Fruit fly (Drosophila melanogaster) S2 (cell line): Measurements from ENCODE around the gene dls.

Experiments used
- CG8478 ChIP-seq: fragments of >200 bp; optimal IDR thresholded peaks from 2 replicates; lab custom pipeline; 2018
- CTCF ChIP-seq, 2 experiments: fragments of >200 bp; optimal IDR thresholded peaks; 2 replicates each; lab custom pipeline; 2018

Gene dls

DNA sequence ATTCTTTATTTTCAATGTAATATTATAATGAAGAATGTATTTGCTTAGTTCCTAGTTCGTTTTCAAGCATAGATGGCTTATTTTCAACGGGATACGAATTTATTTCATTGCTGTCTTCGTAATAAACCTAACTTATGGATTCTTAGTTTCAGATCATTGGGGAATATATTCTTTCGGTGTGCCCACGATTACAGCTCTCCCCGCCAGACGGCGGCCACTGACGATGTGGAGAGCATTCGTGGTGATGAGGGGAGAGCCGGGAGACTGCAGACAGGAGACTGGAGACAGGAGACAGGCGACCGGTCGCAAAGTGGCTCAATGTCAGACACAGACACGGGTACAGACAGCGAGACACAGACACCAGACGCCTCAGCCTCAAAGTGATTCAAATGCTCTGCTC is 23.8 kb upstream of the dls start:
- TF ChIP-seq CTCF (optimal IDR thresholded peaks at IDR 0.05; lab: Kevin White, UChicago) (no peak), CG8478 (lab: Kevin White, UChicago) (no peak)

dm6 chr3L:16177751-16178150 is 23.4 kb upstream of the dls start:
- no peak for TF ChIP-seq CG8478 (lab: Kevin White, UChicago)

- no peak for TF ChIP-seq CTCF (optimal IDR thresholded peaks at IDR 0.05; lab: Kevin White, UChicago)
- no peak for TF ChIP-seq CG8478 (lab: Kevin White, UChicago)
Measured at dm6 chr3L:16178433-16178832, 22.7 kb upstream of the dls start.

dm6 chr3L:16181330-16181830 is 19.7 kb upstream of the dls start:
- TF ChIP-seq CTCF (optimal IDR thresholded peaks at IDR 0.05; lab: Kevin White, UChicago), result no peak

dm6 chr3L:16182633-16183462 is 18.3 kb upstream of the dls start:
- no peak for TF ChIP-seq CG8478 (lab: Kevin White, UChicago)
- TF ChIP-seq CTCF (optimal IDR thresholded peaks at IDR 0.05; lab: Kevin White, UChicago), result no peak

DNA sequence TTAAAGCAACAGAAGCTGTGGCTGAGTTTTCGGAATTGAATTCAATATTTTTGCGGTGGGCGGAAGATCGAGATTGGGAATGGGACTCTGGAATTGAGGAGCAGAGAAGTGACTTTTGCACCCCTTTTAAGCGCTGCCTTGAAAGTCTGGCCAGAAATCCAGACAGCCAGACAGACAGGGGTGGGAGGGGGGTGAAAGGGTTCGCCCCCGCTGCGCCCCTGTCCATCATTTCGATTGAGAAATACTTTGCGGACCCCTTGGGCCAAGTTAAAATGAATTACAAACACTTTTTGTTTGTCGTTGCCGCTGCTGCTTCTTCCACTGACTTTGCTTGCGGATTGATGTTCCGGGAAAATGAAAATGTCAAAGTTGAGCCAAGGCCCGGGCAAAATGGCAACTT is 17.6 kb upstream of the dls start:
- TF ChIP-seq CTCF (optimal IDR thresholded peaks at IDR 0.05; lab: Kevin White, UChicago) (no peak), CG8478 (lab: Kevin White, UChicago) (no peak)

- TF ChIP-seq CG8478 (lab: Kevin White, UChicago), result no peak
- no peak for TF ChIP-seq CTCF (optimal IDR thresholded peaks at IDR 0.05; lab: Kevin White, UChicago)
Measured at dm6 chr3L:16189058-16189924, 11.8 kb upstream of the dls start.

dm6 chr3L:16189925-16190231 is 11.2 kb upstream of the dls start:
- TF ChIP-seq CG8478 (lab: Kevin White, UChicago), result no peak

- TF ChIP-seq CTCF (optimal IDR thresholded peaks at IDR 0.05; lab: Kevin White, UChicago), result no peak
- no peak for TF ChIP-seq CG8478 (lab: Kevin White, UChicago)
Measured at dm6 chr3L:16190885-16191284, 10.2 kb upstream of the dls start.

- no peak for TF ChIP-seq CG8478 (lab: Kevin White, UChicago)
- TF ChIP-seq CTCF (optimal IDR thresholded peaks at IDR 0.05; lab: Kevin White, UChicago), result no peak
Measured at dm6 chr3L:16192561-16193355, 8.4 kb upstream of the dls start.

DNA sequence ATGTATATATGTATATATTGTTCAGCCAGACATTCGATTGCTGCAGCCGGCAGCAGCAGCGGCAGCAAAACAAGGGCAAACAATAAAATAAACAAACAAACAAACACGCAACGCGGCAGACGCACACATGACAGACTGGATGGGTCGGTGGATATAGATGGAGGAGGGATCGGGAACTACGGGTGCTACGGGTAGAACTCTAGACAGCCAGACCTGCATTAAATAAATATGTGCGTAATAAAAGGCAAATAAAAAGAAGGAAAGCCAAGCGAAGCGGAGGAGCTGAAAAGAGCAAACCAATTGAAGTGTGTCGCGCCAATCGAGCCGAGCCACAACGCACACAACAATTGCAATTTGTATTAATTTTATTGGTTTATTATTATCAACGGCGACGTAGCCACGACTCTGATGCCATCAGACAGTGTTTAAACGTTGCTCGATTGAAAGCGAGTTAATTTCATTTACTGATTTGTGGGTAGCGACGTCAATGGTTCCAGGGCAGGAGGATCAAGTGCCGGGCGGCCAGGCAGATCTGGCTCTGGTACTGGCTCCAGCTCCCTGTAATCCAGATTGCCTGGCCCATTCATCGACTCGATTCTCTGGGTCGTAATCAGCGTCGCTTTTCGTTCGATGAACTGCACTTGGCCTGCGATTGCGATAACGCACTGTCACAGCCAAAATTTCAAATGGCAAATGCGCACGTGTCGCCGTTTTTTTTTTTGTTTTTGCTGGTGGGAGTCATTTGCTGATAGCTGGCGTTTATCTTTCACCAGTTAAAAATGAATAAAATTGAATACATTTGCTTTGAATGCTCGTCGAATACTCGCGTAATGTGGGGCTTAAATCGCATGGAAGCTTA is 7.0 kb upstream of the dls start:
- TF ChIP-seq CTCF (optimal IDR thresholded peaks at IDR 0.05; lab: Kevin White, UChicago), result no peak
- TF ChIP-seq CG8478 (lab: Kevin White, UChicago), result no peak

DNA sequence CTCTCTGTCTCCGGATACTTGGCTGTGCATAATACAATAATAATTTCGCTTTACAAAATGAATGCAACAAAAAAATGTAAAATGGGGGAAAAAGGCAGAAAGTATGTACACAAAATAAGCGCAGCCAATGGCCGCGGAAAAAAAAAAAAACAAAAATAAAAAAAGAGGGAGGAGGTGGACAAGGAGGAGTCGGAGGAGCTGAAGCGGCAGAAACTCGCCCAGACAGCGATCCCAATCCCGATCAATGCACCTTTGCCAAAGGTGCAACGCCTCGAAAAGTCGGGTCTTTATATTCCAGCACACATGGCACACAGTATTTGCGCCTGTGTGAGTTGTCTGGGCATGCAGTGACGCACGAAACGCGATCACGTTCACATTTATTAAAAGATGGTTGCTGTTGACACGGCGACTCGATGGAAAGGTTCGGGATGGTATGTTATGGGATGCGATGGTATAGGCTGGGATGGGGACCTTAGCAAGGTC is 5.6 kb upstream of the dls start:
- no peak for TF ChIP-seq CG8478 (lab: Kevin White, UChicago)
- no peak for TF ChIP-seq CTCF (optimal IDR thresholded peaks at IDR 0.05; lab: Kevin White, UChicago)

- no peak for TF ChIP-seq CG8478 (lab: Kevin White, UChicago)
- no peak for TF ChIP-seq CTCF (optimal IDR thresholded peaks at IDR 0.05; lab: Kevin White, UChicago)
Measured at dm6 chr3L:16196588-16197183, 4.4 kb upstream of the dls start.
